Fruit fly (Drosophila melanogaster) whole organism, embryonic: ENCODE results near the gene BORCS5.
A peak's percentile ranks its signal among the peaks of the same experiment; 100 is the strongest.

Experiments used
- Awh ChIP-seq: fragments of 200-800 bp; sonication (Bioruptor generic); IDR thresholded peaks from 2 replicates; pipeline ENCODE4, ENCODE4 v1.3.6; 2022; ENCODE audit warnings: missing biosample characterization, missing genetic modification characterization
- CG11456 ChIP-seq: fragments of 200-800 bp; sonication (Bioruptor generic); IDR thresholded peaks from 3 replicates; pipeline ENCODE4 v1.3.6; 2022; ENCODE audit warnings: missing biosample characterization, missing genetic modification characterization
- CG15696 ChIP-seq: fragments of 200-800 bp; sonication (Bioruptor generic); optimal IDR thresholded peaks from 2 replicates; lab custom pipeline; 2019; ENCODE audit warnings: missing biosample characterization, mild to moderate bottlenecking, missing genetic modification characterization, moderate library complexity
- CG2120 ChIP-seq: fragments of 200-800 bp; sonication (Bioruptor generic); optimal IDR thresholded peaks from 3 replicates; lab custom pipeline; 2016; ENCODE audit warnings: missing biosample characterization, missing genetic modification characterization
- CG31365 ChIP-seq: fragments of 200-800 bp; sonication (Bioruptor generic); optimal IDR thresholded peaks from 2 replicates; lab custom pipeline; 2018; ENCODE audit warnings: missing biosample characterization, mild to moderate bottlenecking, missing genetic modification characterization
- CG34376 ChIP-seq: fragments of 200-800 bp; sonication (Bioruptor generic); optimal IDR thresholded peaks from 2 replicates; lab custom pipeline; 2018; ENCODE audit warnings: missing biosample characterization, mild to moderate bottlenecking, missing genetic modification characterization
- CG3847 ChIP-seq: fragments of 200-800 bp; sonication (Bioruptor generic); IDR thresholded peaks from 2 replicates; pipeline ENCODE4 v1.3.6; 2022; ENCODE audit warnings: missing biosample characterization, missing genetic modification characterization
- CG42726 ChIP-seq: fragments of 200-800 bp; sonication (Bioruptor generic); IDR thresholded peaks from 2 replicates; pipeline ENCODE4 v1.3.6; 2022; ENCODE audit warnings: missing biosample characterization, missing genetic modification characterization; ENCODE audit not compliant: partially characterized antibody
- CG4854 ChIP-seq: fragments of 200-800 bp; sonication (Bioruptor generic); optimal IDR thresholded peaks from 2 replicates; lab custom pipeline; 2016; ENCODE audit warnings: missing biosample characterization, missing genetic modification characterization, inconsistent platforms
- CG6254 ChIP-seq: fragments of 200-800 bp; sonication (Bioruptor generic); optimal IDR thresholded peaks from 3 replicates; lab custom pipeline; 2017; ENCODE audit warnings: mild to moderate bottlenecking, missing biosample characterization, missing genetic modification reagents, missing genetic modification characterization
- CG7372 ChIP-seq: fragments of 200-800 bp; sonication (Bioruptor generic); IDR thresholded peaks from 2 replicates; pipeline ENCODE4 v1.3.6; 2022; ENCODE audit warnings: missing biosample characterization, missing genetic modification characterization
- CG8290 ChIP-seq, 3 experiments: fragments of 200-800 bp; sonication (Bioruptor generic); optimal IDR thresholded peaks; 2 replicates each; lab custom pipeline; 2016 to 2019; ENCODE audit warnings: missing biosample characterization in 3 of 3, missing genetic modification characterization in 3 of 3, mild to moderate bottlenecking in 2 of 3, moderate library complexity in 1 of 3
- CG9727 ChIP-seq: fragments of 200-800 bp; sonication (Bioruptor generic); optimal IDR thresholded peaks from 3 replicates; lab custom pipeline; 2017; ENCODE audit warnings: missing biosample characterization, mild to moderate bottlenecking, missing genetic modification characterization
- Deaf1 ChIP-seq: fragments of 200-800 bp; optimal IDR thresholded peaks from 3 replicates; lab custom pipeline; 2019; ENCODE audit warnings: missing biosample characterization, mild to moderate bottlenecking, missing genetic modification characterization, moderate library complexity
- Dip3 ChIP-seq: fragments of 200-800 bp; sonication (Bioruptor generic); optimal IDR thresholded peaks from 3 replicates; lab custom pipeline; 2016; ENCODE audit warnings: missing biosample characterization, missing genetic modification characterization
- Dref ChIP-seq: fragments of 200-800 bp; sonication (Bioruptor generic); IDR thresholded peaks from 2 replicates; pipeline ENCODE4 v1.3.6; 2022; ENCODE audit warnings: missing biosample characterization, missing genetic modification characterization
- H15 ChIP-seq: fragments of 200-800 bp; sonication (Bioruptor generic); IDR thresholded peaks from 3 replicates; pipeline ENCODE4 v1.3.6; 2022; ENCODE audit warnings: missing biosample characterization, missing genetic modification characterization
- Hey ChIP-seq: fragments of 200-800 bp; sonication (Bioruptor generic); optimal IDR thresholded peaks from 3 replicates; lab custom pipeline; 2018; ENCODE audit warnings: missing biosample characterization, mild to moderate bottlenecking, missing genetic modification characterization
- HmgD ChIP-seq: fragments of 200-800 bp; sonication (Bioruptor generic); optimal IDR thresholded peaks from 3 replicates; lab custom pipeline; 2016; ENCODE audit warnings: missing biosample characterization, missing genetic modification characterization
- Med ChIP-seq: fragments of 200-800 bp; sonication (Bioruptor generic); peaks from one replicate; lab custom pipeline; 2016; ENCODE audit warnings: missing biosample characterization, missing genetic modification characterization, mild to moderate bottlenecking, inconsistent platforms, moderate library complexity
- Pdp1 ChIP-seq, 2 experiments: fragments of 200-800 bp; sonication (Bioruptor generic); optimal IDR thresholded peaks; 3 replicates each; lab custom pipeline; 2016; ENCODE audit warnings: missing biosample characterization in 2 of 2, missing genetic modification characterization in 2 of 2, mild to moderate bottlenecking in 1 of 2, moderate library complexity in 1 of 2
- Sry-δ ChIP-seq: fragments of 200-800 bp; sonication (Bioruptor generic); optimal IDR thresholded peaks from 2 replicates; lab custom pipeline; 2016; ENCODE audit warnings: missing biosample characterization, missing genetic modification characterization
- cato ChIP-seq: fragments of 200-800 bp; sonication (Bioruptor generic); optimal IDR thresholded peaks from 2 replicates; lab custom pipeline; 2016; ENCODE audit warnings: missing biosample characterization, missing genetic modification characterization, borderline replicate concordance
- cg ChIP-seq: fragments of 200-800 bp; sonication (Bioruptor generic); optimal IDR thresholded peaks from 3 replicates; lab custom pipeline; 2019; ENCODE audit warnings: missing biosample characterization, mild to moderate bottlenecking, missing genetic modification characterization, moderate library complexity
- chm ChIP-seq: fragments of 200-800 bp; sonication (Bioruptor generic); IDR thresholded peaks from 2 replicates; pipeline ENCODE4 v1.3.6; 2022; ENCODE audit warnings: missing biosample characterization, missing genetic modification characterization
- ci ChIP-seq: fragments of 200-800 bp; sonication (Bioruptor generic); IDR thresholded peaks from 3 replicates; pipeline ENCODE4 v1.3.6; 2022; ENCODE audit warnings: missing biosample characterization, missing genetic modification characterization
- dpn ChIP-seq, 2 experiments: fragments of 200-800 bp; sonication (Bioruptor generic); optimal IDR thresholded peaks; 3 replicates each; lab custom pipeline; 2016; ENCODE audit warnings: missing biosample characterization in 2 of 2, missing genetic modification characterization in 2 of 2
- dysf ChIP-seq: fragments of 200-800 bp; sonication (Bioruptor generic); IDR thresholded peaks from 3 replicates; pipeline ENCODE4 v1.3.6; 2022; ENCODE audit warnings: missing biosample characterization, missing genetic modification characterization
- exex ChIP-seq: fragments of 200-800 bp; sonication (Bioruptor generic); optimal IDR thresholded peaks from 4 replicates; lab custom pipeline; 2018; ENCODE audit warnings: missing biosample characterization, mild to moderate bottlenecking, missing genetic modification characterization, moderate library complexity
- grau ChIP-seq: fragments of 200-800 bp; optimal IDR thresholded peaks from 3 replicates; lab custom pipeline; 2019; ENCODE audit warnings: missing biosample characterization, mild to moderate bottlenecking, missing genetic modification characterization, moderate library complexity
- grn ChIP-seq: fragments of 200-800 bp; sonication (Bioruptor generic); optimal IDR thresholded peaks from 3 replicates; lab custom pipeline; 2017; ENCODE audit warnings: missing biosample characterization, missing genetic modification characterization
- insv ChIP-seq, 2 experiments: fragments of 200-800 bp; sonication (Bioruptor generic); optimal IDR thresholded peaks; 3 replicates each; lab custom pipeline; 2016 to 2018; ENCODE audit warnings: missing biosample characterization in 2 of 2, missing genetic modification characterization in 2 of 2
- kni ChIP-seq: fragments of 200-800 bp; sonication (Bioruptor generic); optimal IDR thresholded peaks from 3 replicates; lab custom pipeline; 2017; ENCODE audit warnings: mild to moderate bottlenecking, missing biosample characterization, missing genetic modification reagents, missing genetic modification characterization
- lilli ChIP-seq: fragments of 200-800 bp; sonication (Bioruptor generic); optimal IDR thresholded peaks from 3 replicates; lab custom pipeline; 2016; ENCODE audit warnings: missing biosample characterization, missing genetic modification characterization
- luna ChIP-seq: fragments of 200-800 bp; sonication (Bioruptor generic); optimal IDR thresholded peaks from 2 replicates; lab custom pipeline; 2016; ENCODE audit warnings: missing biosample characterization, missing genetic modification characterization
- mirr ChIP-seq: fragments of 200-800 bp; sonication (Bioruptor generic); optimal IDR thresholded peaks from 3 replicates; lab custom pipeline; 2018; ENCODE audit warnings: missing biosample characterization, mild to moderate bottlenecking, missing genetic modification characterization
- nau ChIP-seq: fragments of 200-800 bp; sonication (Bioruptor generic); optimal IDR thresholded peaks from 3 replicates; lab custom pipeline; 2017; ENCODE audit warnings: missing biosample characterization, mild to moderate bottlenecking, missing genetic modification characterization, missing genetic modification reagents
- pb ChIP-seq: fragments of 200-800 bp; sonication (Bioruptor generic); optimal IDR thresholded peaks from 3 replicates; lab custom pipeline; 2016; ENCODE audit warnings: missing biosample characterization, missing genetic modification characterization
- prd ChIP-seq, 3 experiments: fragments of >200 bp in 2 of 3; fragments of 200-800 bp in 1 of 3; sonication (Bioruptor generic) in 1 of 3; optimal IDR thresholded peaks in 2 of 3; IDR thresholded peaks in 1 of 3; 2 replicates in 2 of 3; 3 replicates in 1 of 3; pipeline versions ENCODE4 v1.3.6 to Lab custom; 2017 to 2022; ENCODE audit warnings: missing biosample characterization in 1 of 3, missing genetic modification characterization in 1 of 3
- ro ChIP-seq: fragments of 200-800 bp; sonication (Bioruptor generic); IDR thresholded peaks from 2 replicates; pipeline ENCODE4 v1.3.6; 2022; ENCODE audit warnings: missing biosample characterization, missing genetic modification characterization
- row ChIP-seq: fragments of 200-800 bp; sonication (Bioruptor generic); IDR thresholded peaks from 3 replicates; pipeline ENCODE4 v1.3.6; 2022; ENCODE audit warnings: missing biosample characterization, missing genetic modification characterization
- sd ChIP-seq: fragments of 200-800 bp; sonication (Bioruptor generic); optimal IDR thresholded peaks from 3 replicates; lab custom pipeline; 2018; ENCODE audit warnings: missing biosample characterization, mild to moderate bottlenecking, missing genetic modification characterization, moderate library complexity
- sug ChIP-seq: fragments of 200-800 bp; optimal IDR thresholded peaks from 2 replicates; lab custom pipeline; 2019; ENCODE audit warnings: missing biosample characterization, mild to moderate bottlenecking, missing genetic modification characterization, moderate library complexity
- tll ChIP-seq, 2 experiments: fragments of 200-800 bp in 1 of 2; fragments of >200 bp in 1 of 2; sonication (Bioruptor generic) in 1 of 2; optimal IDR thresholded peaks; 2 replicates each; lab custom pipeline; 2017 to 2019; ENCODE audit warnings: missing biosample characterization in 2 of 2, missing genetic modification characterization in 2 of 2, mild to moderate bottlenecking in 1 of 2, moderate library complexity in 1 of 2
- yki ChIP-seq: fragments of >200 bp; optimal IDR thresholded peaks from 3 replicates; lab custom pipeline; 2018

Gene BORCS5

dm6 chrX:11885356-11885755 lies 12.8 kb upstream of the BORCS5 start (continued):
- TF ChIP-seq CG6254 (GFP tag; lab: Kevin White, UChicago) (no peak), tll (GFP tag; optimal IDR thresholded peaks at IDR 0.05; lab: Kevin White, UChicago) (no peak), CG11456 (GFP tag; lab: Robert Waterston, UW) (no peak), CG42726 (GFP tag; lab: Robert Waterston, UW) (no peak), pb (GFP tag; lab: Kevin White, UChicago) (no peak), ci (no peak), HmgD (no peak), insv (GFP tag; optimal IDR thresholded peaks at IDR 0.05; lab: Kevin White, UChicago) (no peak), CG9727 (GFP tag; lab: Kevin White, UChicago) (no peak), CG8290 (GFP tag; optimal IDR thresholded peaks at IDR 0.05; lab: Kevin White, UChicago) (no peak), CG8290 (tag; optimal IDR thresholded peaks at IDR 0.05; lab: Kevin White, UChicago) (peak in 1 of 2 experiments; percentile 69), yki (lab: Kevin White, UChicago) (no peak), Deaf1 (tag; lab: Kevin White, UChicago) (peak; percentile 39), CG4854 (GFP tag; lab: Kevin White, UChicago) (no peak), chm (0 out of 2 replicates have a peak, but pooled peaks have one; percentile 15), H15 (GFP tag; lab: Robert Waterston, UW) (no peak), CG31365 (tag; lab: Kevin White, UChicago) (no peak), ro (GFP tag; lab: Robert Waterston, UW) (no peak), prd (optimal IDR thresholded peaks at IDR 0.05; lab: Kevin White, UChicago) (no peak), prd (GFP tag; IDR thresholded peaks at IDR 0.05; lab: Robert Waterston, UW) (0 out of 3 replicates have a peak, but pooled peaks have one; percentile 18), Sry-δ (GFP tag; lab: Kevin White, UChicago) (no peak), CG15696 (tag; lab: Kevin White, UChicago) (no peak)
- TF ChIP-seq, all 482 proteins: peak for 131

dm6 chrX:11884134-11884533 lies 11.6 kb upstream of the BORCS5 start:
- TF ChIP-seq Pdp1 (GFP tag; optimal IDR thresholded peaks at IDR 0.05; lab: Kevin White, UChicago) = peak in 1 of 2 experiments; percentile 89
- no peak for TF ChIP-seq dpn (GFP tag; optimal IDR thresholded peaks at IDR 0.05; lab: Kevin White, UChicago)
- TF ChIP-seq CG7372 (GFP tag; lab: Robert Waterston, UW) = no peak
- TF ChIP-seq lilli (GFP tag; lab: Kevin White, UChicago) = peak; percentile 10
- TF ChIP-seq luna (GFP tag; lab: Kevin White, UChicago) = no peak
- TF ChIP-seq CG34376 (GFP tag; lab: Kevin White, UChicago) = peak; percentile 58
- TF ChIP-seq Dip3 (GFP tag; lab: Kevin White, UChicago) = no peak
- TF ChIP-seq grn = peak; percentile 31
- peak; percentile 85 for TF ChIP-seq exex (tag; lab: Kevin White, UChicago)
- TF ChIP-seq Med (GFP tag; lab: Kevin White, UChicago) = peak; percentile 28
- no peak for TF ChIP-seq Hey
- TF ChIP-seq sug = peak; percentile 51
- no peak for TF ChIP-seq kni (GFP tag; lab: Kevin White, UChicago)
- TF ChIP-seq sd (tag; lab: Kevin White, UChicago) = peak; percentile 57
- no peak for TF ChIP-seq Dref (GFP tag; lab: Robert Waterston, UW)
- peak; percentile 30 for TF ChIP-seq mirr (GFP tag; lab: Kevin White, UChicago)

DNA sequence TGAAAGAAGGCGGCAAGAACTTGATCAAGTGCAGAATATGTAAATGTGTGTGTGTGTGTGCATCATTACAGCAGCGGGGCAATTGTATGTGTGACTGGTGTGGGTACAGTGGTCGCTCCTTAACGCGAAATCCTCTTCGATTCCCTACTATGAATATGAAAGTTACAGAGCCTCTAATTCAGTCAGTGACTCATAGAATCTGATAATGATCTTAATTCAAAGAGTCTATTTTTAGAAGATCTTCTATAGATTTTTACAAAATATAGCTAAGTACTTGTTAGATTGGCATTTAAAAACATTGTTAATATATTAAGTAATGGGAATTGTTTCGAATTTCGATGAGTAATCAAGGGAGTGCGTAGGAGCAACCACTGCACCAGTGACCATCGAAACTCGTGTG lies 9.9 kb upstream of the BORCS5 start:
- TF ChIP-seq CG2120 (GFP tag; lab: Kevin White, UChicago) (no peak), CG3847 (GFP tag; lab: Robert Waterston, UW) (no peak), Awh (GFP tag; lab: Robert Waterston, UW) (no peak), cato (GFP tag; lab: Kevin White, UChicago) (no peak), grau (peak; percentile 68), cg (GFP tag; lab: Kevin White, UChicago) (peak; percentile 22), CG6254 (GFP tag; lab: Kevin White, UChicago) (no peak), row (GFP tag; lab: Robert Waterston, UW) (peak; percentile 8; the same call in 1 of the 3 replicates), dysf (GFP tag; lab: Robert Waterston, UW) (no peak), nau (GFP tag; lab: Kevin White, UChicago) (no peak)
